Worm (Caenorhabditis elegans): ENCODE data around the gene soc-2.

DNA sequence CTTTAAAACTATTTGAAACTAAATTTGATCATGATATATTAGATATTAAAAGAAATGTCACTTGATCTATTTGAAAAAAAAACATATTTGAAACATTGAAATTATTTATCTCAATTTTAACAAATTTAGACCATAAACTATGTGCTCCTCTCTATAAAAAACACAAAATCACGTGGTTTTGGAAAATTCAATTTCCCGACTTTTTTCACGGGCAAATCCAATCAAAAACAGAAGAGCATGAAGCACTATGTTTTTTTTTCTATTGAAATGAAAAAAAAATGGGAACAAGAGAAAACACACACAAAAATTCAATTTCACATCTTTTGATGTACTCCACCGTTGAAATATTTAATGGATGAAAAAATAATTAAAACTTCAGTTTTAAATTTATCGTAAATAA lies 13.1 kb downstream of the soc-2 start:
- TF ChIP-seq nhr-237 (tag; optimal IDR thresholded peaks at IDR 0.05): no peak
- no peak for TF ChIP-seq ceh-82 (tag; optimal IDR thresholded peaks at IDR 0.05)
- no peak for TF ChIP-seq ces-1 (GFP tag; optimal IDR thresholded peaks at IDR 0.05)
- no peak for TF ChIP-seq unc-130 (tag; optimal IDR thresholded peaks at IDR 0.05)
- TF ChIP-seq snpc-4 (tag; optimal IDR thresholded peaks at IDR 0.05): no peak
- no peak for TF ChIP-seq mdl-1 (tag; optimal IDR thresholded peaks at IDR 0.05)
- TF ChIP-seq nhr-28 (tag; optimal IDR thresholded peaks at IDR 0.05): no peak
- no peak for TF ChIP-seq hlh-17 (GFP tag; optimal IDR thresholded peaks at IDR 0.05; ENCODE audit: borderline replicate concordance)
- no peak for TF ChIP-seq lin-15B (tag; optimal IDR thresholded peaks at IDR 0.05)
- no peak for TF ChIP-seq mep-1 (tag; optimal IDR thresholded peaks at IDR 0.05)
- no peak for TF ChIP-seq efl-1 (optimal IDR thresholded peaks at IDR 0.05)
- TF ChIP-seq efl-1 (GFP tag; optimal IDR thresholded peaks at IDR 0.05 in 1 of 2): no peak
- TF ChIP-seq skn-1 (tag; optimal IDR thresholded peaks at IDR 0.05): no peak
- no peak for TF ChIP-seq pag-3 (tag; optimal IDR thresholded peaks at IDR 0.05; ENCODE audit: borderline replicate concordance, insufficient read depth)
